Worm (Caenorhabditis elegans) whole organism, L4 larva: Measurements from ENCODE around the gene Y116F11B.2.

ENCODE experiments used
- F49E8.2 ChIP-seq: sonication (generic microtip); optimal IDR thresholded peaks from 2 replicates; lab custom pipeline; 2016; ENCODE audit warnings: missing compliant biosample characterization, mild to moderate bottlenecking, missing genetic modification characterization, borderline replicate concordance
- T20F7.1 ChIP-seq: fragments of 200-800 bp; sonication (Bioruptor generic); optimal IDR thresholded peaks from 2 replicates; lab custom pipeline; 2018; ENCODE audit warnings: mild to moderate bottlenecking, missing genetic modification characterization, missing compliant biosample characterization
- Y105C5A.15 ChIP-seq: fragments of 200-800 bp; sonication (Bioruptor generic); IDR thresholded peaks from 2 replicates; pipeline ENCODE4 v1.3.6; 2022; ENCODE audit warnings: missing genetic modification characterization, missing compliant biosample characterization
- ZK337.2 ChIP-seq: fragments of 200-800 bp; sonication (Bioruptor generic); IDR thresholded peaks from 2 replicates; pipeline ENCODE4 v1.3.6; 2022; ENCODE audit warnings: missing genetic modification reagents, missing genetic modification characterization, missing compliant biosample characterization
- aly-2 ChIP-seq: sonication (generic microtip); optimal IDR thresholded peaks from 2 replicates; lab custom pipeline; 2018; ENCODE audit warnings: missing biosample characterization, missing genetic modification characterization
- arid-1 ChIP-seq: fragments of 200-800 bp; sonication (Bioruptor generic); conservative IDR thresholded peaks from 2 replicates; pipeline ENCODE4 v1.3.6; 2022; ENCODE audit warnings: missing genetic modification reagents, missing genetic modification characterization, missing compliant biosample characterization
- ceh-28 ChIP-seq: fragments of 150-350 bp; optimal IDR thresholded peaks from 2 replicates; lab custom pipeline; 2014; ENCODE audit warnings: missing biosample characterization, missing genetic modification reagents, missing genetic modification characterization
- ces-1 ChIP-seq: fragments of 150-350 bp; sonication (generic microtip); optimal IDR thresholded peaks from 4 replicates; lab custom pipeline; 2014; ENCODE audit warnings: missing biosample characterization, missing genetic modification reagents, missing genetic modification characterization
- cey-2 ChIP-seq: sonication (generic microtip); optimal IDR thresholded peaks from 3 replicates; lab custom pipeline; 2017; ENCODE audit warnings: missing genetic modification characterization, mild to moderate bottlenecking, missing compliant biosample characterization, antibody characterized with exemption, borderline replicate concordance; ENCODE audit not compliant: insufficient read depth
- daf-8 ChIP-seq: fragments of 200-800 bp; sonication (Bioruptor generic); IDR thresholded peaks from 2 replicates; pipeline ENCODE4 v1.3.6; 2022; ENCODE audit warnings: missing genetic modification characterization, missing compliant biosample characterization
- dmd-8 ChIP-seq: fragments of 200-800 bp; sonication (Bioruptor generic); IDR thresholded peaks from 2 replicates; pipeline ENCODE4 v1.3.6; 2022; ENCODE audit warnings: missing genetic modification characterization, missing compliant biosample characterization
- duxl-1 ChIP-seq: sonication (generic microtip); optimal IDR thresholded peaks from 2 replicates; lab custom pipeline; 2016; ENCODE audit warnings: mild to moderate bottlenecking, missing genetic modification characterization, moderate library complexity, missing compliant biosample characterization; ENCODE audit not compliant: poor library complexity
- dve-1 ChIP-seq: sonication (generic microtip); optimal IDR thresholded peaks from 2 replicates; lab custom pipeline; 2017; ENCODE audit warnings: antibody characterized with exemption, mild to moderate bottlenecking, missing genetic modification characterization, missing compliant biosample characterization; ENCODE audit not compliant: insufficient read depth
- fkh-10 ChIP-seq: fragments of 150-350 bp; optimal IDR thresholded peaks from 2 replicates; lab custom pipeline; 2014; ENCODE audit warnings: missing biosample characterization, missing genetic modification reagents, missing genetic modification characterization
- gei-8 ChIP-seq: fragments of 200-800 bp; sonication (Bioruptor generic); optimal IDR thresholded peaks from 2 replicates; lab custom pipeline; 2018; ENCODE audit warnings: mild to moderate bottlenecking, missing genetic modification characterization, missing compliant biosample characterization
- hif-1 ChIP-seq, 2 experiments: sonication (generic microtip); optimal IDR thresholded peaks; 2 replicates each; lab custom pipeline; 2016 to 2017; ENCODE audit warnings: missing compliant biosample characterization in 2 of 2, missing genetic modification characterization in 2 of 2, missing genetic modification reagents in 2 of 2, missing genotype in 2 of 2, mild to moderate bottlenecking in 1 of 2
- hlh-30 ChIP-seq: sonication (generic microtip); optimal IDR thresholded peaks from 2 replicates; lab custom pipeline; 2017; ENCODE audit warnings: antibody characterized with exemption, mild to moderate bottlenecking, missing genetic modification characterization, missing compliant biosample characterization; ENCODE audit not compliant: insufficient read depth
- lin-38 ChIP-seq: fragments of 200-800 bp; sonication (Bioruptor generic); IDR thresholded peaks from 2 replicates; pipeline ENCODE4 v1.3.6; 2022; ENCODE audit warnings: missing genetic modification reagents, missing genetic modification characterization, missing compliant biosample characterization
- lin-39 ChIP-seq: fragments of 150-350 bp; optimal IDR thresholded peaks from 2 replicates; lab custom pipeline; 2014; ENCODE audit warnings: missing biosample characterization, missing genetic modification reagents, missing genetic modification characterization
- lir-3 ChIP-seq: sonication (generic microtip); optimal IDR thresholded peaks from 2 replicates; lab custom pipeline; 2016; ENCODE audit warnings: mild to moderate bottlenecking, missing genetic modification characterization, missing compliant biosample characterization
- lsy-2 ChIP-seq, 2 experiments: fragments of 150-350 bp in 1 of 2; sonication (generic microtip) in 1 of 2; optimal IDR thresholded peaks; 2 replicates each; lab custom pipeline; 2014 to 2017; ENCODE audit warnings: missing biosample characterization in 2 of 2, missing genetic modification characterization in 2 of 2
- madf-9 ChIP-seq: fragments of 200-800 bp; sonication (Bioruptor generic); conservative IDR thresholded peaks from 2 replicates; pipeline ENCODE4 v1.3.6; 2022; ENCODE audit warnings: missing genetic modification reagents, missing genetic modification characterization, missing compliant biosample characterization
- mdl-1 ChIP-seq, 2 experiments: fragments of 150-350 bp in 1 of 2; sonication (generic microtip) in 1 of 2; optimal IDR thresholded peaks; 2 replicates each; lab custom pipeline; 2014 to 2017; ENCODE audit warnings: missing biosample characterization in 2 of 2, missing genetic modification characterization in 2 of 2
- mdt-29 ChIP-seq: fragments of 200-800 bp; sonication (Bioruptor generic); IDR thresholded peaks from 2 replicates; pipeline ENCODE4 v1.3.6; 2022; ENCODE audit warnings: missing genetic modification reagents, missing genetic modification characterization, missing compliant biosample characterization
- mep-1 ChIP-seq: fragments of 150-350 bp; sonication (generic microtip); optimal IDR thresholded peaks from 3 replicates; lab custom pipeline; 2014; ENCODE audit warnings: missing biosample characterization, missing genetic modification characterization
- mes-2 ChIP-seq: sonication (generic microtip); optimal IDR thresholded peaks from 2 replicates; lab custom pipeline; 2016; ENCODE audit warnings: missing genotype, mild to moderate bottlenecking, missing genetic modification characterization, missing compliant biosample characterization; ENCODE audit not compliant: poor library complexity, severe bottlenecking
- nhr-102 ChIP-seq: sonication (generic microtip); optimal IDR thresholded peaks from 2 replicates; lab custom pipeline; 2016; ENCODE audit warnings: mild to moderate bottlenecking, missing genetic modification characterization, moderate library complexity, missing compliant biosample characterization
- nhr-11 ChIP-seq: fragments of 150-350 bp; optimal IDR thresholded peaks from 2 replicates; lab custom pipeline; 2014; ENCODE audit warnings: missing biosample characterization, missing genetic modification characterization
- nhr-42 ChIP-seq: fragments of 200-800 bp; sonication (Bioruptor generic); IDR thresholded peaks from 2 replicates; pipeline ENCODE4 v1.3.6; 2022; ENCODE audit warnings: missing genetic modification characterization, missing compliant biosample characterization
- nhr-77 ChIP-seq: fragments of 150-350 bp; optimal IDR thresholded peaks from 2 replicates; lab custom pipeline; 2014; ENCODE audit warnings: missing biosample characterization, missing genetic modification characterization
- pha-4 ChIP-seq, 2 experiments: fragments of 150-350 bp in 1 of 2; fragments of 200-800 bp in 1 of 2; sonication (Bioruptor generic) in 1 of 2; IDR thresholded peaks in 1 of 2; optimal IDR thresholded peaks in 1 of 2; 2 replicates each; pipeline versions ENCODE4 v1.3.6 to Lab custom; 2014 to 2022; ENCODE audit warnings: missing genetic modification characterization in 2 of 2, missing genetic modification reagents in 2 of 2, missing biosample characterization in 1 of 2, missing compliant biosample characterization in 1 of 2
- php-3 ChIP-seq: fragments of 200-800 bp; sonication (Bioruptor generic); IDR thresholded peaks from 2 replicates; pipeline ENCODE4 v1.3.6; 2022; ENCODE audit warnings: missing genetic modification reagents, missing genetic modification characterization, missing compliant biosample characterization
- pqm-1 ChIP-seq: sonication (generic microtip); optimal IDR thresholded peaks from 2 replicates; lab custom pipeline; 2017; ENCODE audit warnings: missing biosample characterization, missing genetic modification characterization
- skn-1 ChIP-seq: fragments of 150-350 bp; optimal IDR thresholded peaks from 2 replicates; lab custom pipeline; 2014; ENCODE audit warnings: missing biosample characterization, missing genetic modification characterization
- unc-39 ChIP-seq: sonication (generic microtip); optimal IDR thresholded peaks from 2 replicates; lab custom pipeline; 2017; ENCODE audit warnings: missing biosample characterization, missing genetic modification characterization
- zfp-2 ChIP-seq: sonication (generic microtip); optimal IDR thresholded peaks from 2 replicates; lab custom pipeline; 2016; ENCODE audit warnings: mild to moderate bottlenecking, missing genetic modification characterization, missing compliant biosample characterization
- ztf-7 ChIP-seq: fragments of 150-350 bp; optimal IDR thresholded peaks from 2 replicates; lab custom pipeline; 2014; ENCODE audit warnings: missing biosample characterization, missing genetic modification characterization

Y116F11B.2 gene

ce11 chrV:19778608-19779007 lies 22.3 kb downstream of the Y116F11B.2 start, which contains the start of gene fbxa-194:
Gene fbxa-194 (minus strand): TSS chrV:19778708.
- TF ChIP-seq Y105C5A.15 (no peak), dve-1 (tag; lab: Kevin White, UChicago) (no peak), mep-1 (tag; lab: Kevin White, UChicago) (no peak), gei-8 (GFP tag; lab: Kevin White, UChicago) (no peak), fkh-10 (GFP tag; lab: Kevin White, UChicago) (no peak), mdt-29 (GFP tag; lab: Robert Waterston, UW) (no peak), mdl-1 (tag; optimal IDR thresholded peaks at IDR 0.05; lab: Kevin White, UChicago) (no peak), T20F7.1 (GFP tag; lab: Kevin White, UChicago) (no peak), F49E8.2 (tag; lab: Kevin White, UChicago) (no peak), ZK337.2 (GFP tag; lab: Robert Waterston, UW) (no peak), nhr-77 (tag; lab: Kevin White, UChicago) (no peak), nhr-11 (tag; lab: Kevin White, UChicago) (no peak), aly-2 (tag; lab: Kevin White, UChicago) (no peak), skn-1 (tag; lab: Kevin White, UChicago) (no peak), pha-4 (GFP tag; IDR thresholded peaks at IDR 0.05; lab: Robert Waterston, UW) (no peak), pha-4 (tag; optimal IDR thresholded peaks at IDR 0.05; lab: Kevin White, UChicago) (no peak), unc-39 (tag; lab: Kevin White, UChicago) (no peak), arid-1 (GFP tag; lab: Robert Waterston, UW) (no peak), nhr-102 (tag; lab: Kevin White, UChicago) (no peak)

ce11 chrV:19777227-19777626 lies 23.7 kb downstream of the Y116F11B.2 start, which contains the start of gene fbxa-118:
Gene fbxa-118 (minus strand): TSS chrV:19777327.
- no peak for TF ChIP-seq lsy-2 (tag; optimal IDR thresholded peaks at IDR 0.05; lab: Kevin White, UChicago)
- no peak for TF ChIP-seq mes-2 (tag; lab: Kevin White, UChicago)
- no peak for TF ChIP-seq ceh-28 (tag; lab: Kevin White, UChicago)
- TF ChIP-seq cey-2 = no peak
- no peak for TF ChIP-seq lin-39 (tag; lab: Kevin White, UChicago)
- TF ChIP-seq duxl-1 = no peak
- TF ChIP-seq madf-9 (GFP tag; lab: Robert Waterston, UW) = no peak
- TF ChIP-seq zfp-2 (tag; lab: Kevin White, UChicago) = no peak
- no peak for TF ChIP-seq hif-1 (tag; optimal IDR thresholded peaks at IDR 0.05; lab: Kevin White, UChicago)
- no peak for TF ChIP-seq hlh-30 (tag; lab: Kevin White, UChicago)
- no peak for TF ChIP-seq nhr-42 (GFP tag; lab: Robert Waterston, UW)
- TF ChIP-seq pha-4 (GFP tag; IDR thresholded peaks at IDR 0.05; lab: Robert Waterston, UW) = no peak
- TF ChIP-seq pha-4 (tag; optimal IDR thresholded peaks at IDR 0.05; lab: Kevin White, UChicago) = no peak
- no peak for TF ChIP-seq pqm-1
- no peak for TF ChIP-seq aly-2 (tag; lab: Kevin White, UChicago)
- no peak for TF ChIP-seq lir-3 (tag; lab: Kevin White, UChicago)
- no peak for TF ChIP-seq php-3 (GFP tag; lab: Robert Waterston, UW)
- TF ChIP-seq ces-1 (GFP tag; lab: Kevin White, UChicago) = no peak
- no peak for TF ChIP-seq ztf-7 (tag; lab: Kevin White, UChicago)

- no peak for TF ChIP-seq lin-38 (GFP tag; lab: Robert Waterston, UW)
- TF ChIP-seq Y105C5A.15 = no peak
- TF ChIP-seq daf-8 (GFP tag; lab: Robert Waterston, UW) = no peak
- no peak for TF ChIP-seq cey-2
- no peak for TF ChIP-seq dmd-8 (GFP tag; lab: Robert Waterston, UW)
Measured at ce11 chrV:19771660-19772059, 29.3 kb downstream of the Y116F11B.2 start, which contains the start of gene M162.15. Gene M162.15 (minus strand): TSS chrV:19771760.
